Worm (Caenorhabditis elegans): ENCODE data around the gene K08F4.12.

The K08F4.12 gene

DNA sequence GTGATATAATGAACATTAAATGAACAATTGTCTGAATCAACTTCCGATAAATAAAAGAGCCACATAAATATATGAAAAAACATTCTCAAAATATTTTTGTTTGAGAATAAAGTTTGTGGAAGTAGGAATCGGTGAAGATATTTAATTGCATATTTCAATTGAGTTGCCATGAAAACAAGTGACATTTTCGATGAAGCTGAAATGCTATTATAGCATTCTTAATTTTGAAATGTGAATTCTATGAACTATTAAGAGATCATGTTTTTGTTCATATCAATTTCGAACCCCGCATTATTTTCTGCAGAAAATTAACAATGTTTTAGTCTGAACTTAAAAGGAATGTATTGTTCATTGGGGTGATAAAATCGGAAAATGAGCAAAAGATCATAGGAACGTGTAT is 15.7 kb upstream of the K08F4.12 start, which contains the start of gene irld-21:
irld-21 (minus strand) TSS at position 101 of the 400 bp plus-strand sequence.
- TF ChIP-seq R02D3.7 (tag; optimal IDR thresholded peaks at IDR 0.05) (no peak), skn-1 (tag; optimal IDR thresholded peaks at IDR 0.05) (no peak), gmeb-1 (tag; optimal IDR thresholded peaks at IDR 0.05) (no peak), snpc-4 (tag; optimal IDR thresholded peaks at IDR 0.05) (no peak), lin-11 (tag; optimal IDR thresholded peaks at IDR 0.05) (no peak), lin-39 (tag; optimal IDR thresholded peaks at IDR 0.05) (no peak), egl-27 (tag; optimal IDR thresholded peaks at IDR 0.05) (no peak), dmd-4 (tag; optimal IDR thresholded peaks at IDR 0.05) (no peak), nhr-23 (tag; optimal IDR thresholded peaks at IDR 0.05) (no peak), ztf-11 (tag; optimal IDR thresholded peaks at IDR 0.05) (no peak), ZK546.5 (tag; optimal IDR thresholded peaks at IDR 0.05) (no peak), unc-39 (tag; optimal IDR thresholded peaks at IDR 0.05) (no peak), nhr-10 (tag; optimal IDR thresholded peaks at IDR 0.05) (no peak), ceh-16 (tag; optimal IDR thresholded peaks at IDR 0.05) (no peak), nhr-129 (tag; optimal IDR thresholded peaks at IDR 0.05) (no peak), nhr-25 (tag; optimal IDR thresholded peaks at IDR 0.05) (no peak)

DNA sequence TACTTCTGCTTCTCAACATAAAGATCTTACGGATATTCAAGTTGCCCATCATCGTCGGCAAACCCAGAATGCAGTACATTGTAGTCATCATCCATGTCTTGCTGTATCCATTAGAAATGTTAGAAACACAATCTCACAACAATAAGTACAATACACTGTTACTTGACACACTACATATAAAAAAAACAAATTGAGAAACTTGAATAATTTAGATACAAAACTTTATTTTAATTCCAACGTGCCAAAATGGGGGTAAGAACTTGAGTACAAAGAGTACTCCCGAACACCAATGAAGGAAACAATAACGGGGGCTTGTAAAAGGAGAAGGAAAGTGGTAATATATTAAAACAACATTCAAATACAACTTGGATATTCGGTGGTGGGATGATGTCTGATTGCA is 11.4 kb upstream of the K08F4.12 start, which contains the start of gene ctf-18:
ctf-18 (minus strand) TSS at position 101 of the 400 bp plus-strand sequence.
- TF ChIP-seq alr-1 (tag; optimal IDR thresholded peaks at IDR 0.05) (no peak), peb-1 (tag; optimal IDR thresholded peaks at IDR 0.05) (no peak)

DNA sequence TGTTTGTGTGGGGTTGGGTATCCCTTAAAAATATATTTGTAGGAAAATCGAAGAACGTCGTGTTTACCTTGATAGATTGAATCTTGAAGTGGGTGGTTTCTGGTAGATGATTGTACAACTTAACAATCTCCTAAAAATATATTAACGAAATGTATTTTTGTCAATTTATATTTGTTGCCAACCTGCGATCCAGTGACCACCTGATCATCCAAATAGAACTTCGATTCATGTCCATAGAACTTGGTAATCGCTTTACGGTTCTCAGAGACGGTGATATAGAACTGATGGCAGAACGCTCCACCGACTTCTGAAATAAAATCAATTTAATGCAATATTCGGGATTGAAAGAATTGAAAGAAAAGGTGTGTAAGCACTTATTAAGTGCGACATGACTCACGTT is 9.5 kb upstream of the K08F4.12 start:
- TF ChIP-seq ztf-11 (tag; optimal IDR thresholded peaks at IDR 0.05), result no peak
- no peak for TF ChIP-seq gmeb-1 (tag; optimal IDR thresholded peaks at IDR 0.05)
- no peak for TF ChIP-seq ztf-4 (tag; optimal IDR thresholded peaks at IDR 0.05)
- no peak for TF ChIP-seq egl-27 (tag; optimal IDR thresholded peaks at IDR 0.05)
- no peak for TF ChIP-seq ceh-16 (tag; optimal IDR thresholded peaks at IDR 0.05)
- no peak for TF ChIP-seq R02D3.7 (tag; optimal IDR thresholded peaks at IDR 0.05)
- no peak for TF ChIP-seq lin-39 (tag; optimal IDR thresholded peaks at IDR 0.05)
- TF ChIP-seq skn-1 (tag; optimal IDR thresholded peaks at IDR 0.05), result no peak
- no peak for TF ChIP-seq crh-2 (tag; optimal IDR thresholded peaks at IDR 0.05)

DNA sequence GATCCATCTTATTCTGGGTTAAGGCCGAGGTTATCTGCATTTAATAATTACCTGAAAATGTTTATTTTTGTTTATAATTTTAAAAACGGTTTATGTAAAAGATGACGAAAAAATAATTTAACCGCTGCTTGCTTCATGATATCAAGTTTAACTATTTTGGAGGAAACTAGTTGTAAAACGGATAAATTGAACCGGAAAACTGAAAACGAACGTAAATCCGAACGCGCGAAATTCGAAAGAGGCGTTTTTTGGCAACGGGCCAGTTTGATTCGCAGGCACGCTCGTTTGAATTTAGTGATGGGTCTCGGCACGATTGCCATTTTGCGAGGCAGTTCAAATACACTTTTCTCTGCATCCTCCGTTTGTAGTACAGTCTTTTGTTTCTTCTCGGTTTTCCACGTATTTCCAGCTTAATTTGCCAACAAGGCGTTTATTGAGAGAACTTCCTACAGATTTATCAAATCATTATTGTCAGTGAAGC is 9.0 kb upstream of the K08F4.12 start, which contains the start of the genes gtbp-1 and K08F4.3:
gtbp-1 (minus strand) TSS at position 51 of the 481 bp plus-strand sequence.
K08F4.3 (plus strand) TSS at position 352 of the 481 bp plus-strand sequence.
- TF ChIP-seq lin-11 (tag; optimal IDR thresholded peaks at IDR 0.05) (peak; percentile 84), ceh-16 (tag; optimal IDR thresholded peaks at IDR 0.05) (no peak), snpc-4 (tag; optimal IDR thresholded peaks at IDR 0.05) (peak; percentile 10), ztf-11 (tag; optimal IDR thresholded peaks at IDR 0.05) (no peak), nhr-129 (tag; optimal IDR thresholded peaks at IDR 0.05) (peak; percentile 90), sma-3 (GFP tag; optimal IDR thresholded peaks at IDR 0.05) (peak; percentile 66), lsy-2 (tag; optimal IDR thresholded peaks at IDR 0.05) (peak; percentile 16 to 90), zag-1 (tag; optimal IDR thresholded peaks at IDR 0.05) (peak; percentile 20), mdl-1 (tag; optimal IDR thresholded peaks at IDR 0.05) (no peak), C34F6.9 (tag; optimal IDR thresholded peaks at IDR 0.05) (peak; percentile 86), egl-27 (tag; optimal IDR thresholded peaks at IDR 0.05) (no peak), ztf-1 (GFP tag; conservative IDR thresholded peaks at IDR 0.05) (no peak), gmeb-1 (tag; optimal IDR thresholded peaks at IDR 0.05) (peak; percentile 90), lin-13 (GFP tag; optimal IDR thresholded peaks at IDR 0.05) (peak; percentile 63), R02D3.7 (tag; optimal IDR thresholded peaks at IDR 0.05) (no peak), blmp-1 (tag; optimal IDR thresholded peaks at IDR 0.05; ENCODE audit: insufficient read depth) (no peak), nhr-21 (tag; optimal IDR thresholded peaks at IDR 0.05) (peak; percentile 2), F13H6.1 (tag; optimal IDR thresholded peaks at IDR 0.05) (peak; percentile 52), sem-4 (tag; optimal IDR thresholded peaks at IDR 0.05) (peak; percentile 22), sma-9 (GFP tag; optimal IDR thresholded peaks at IDR 0.05) (peak; percentile 39), sma-9 (tag; optimal IDR thresholded peaks at IDR 0.05) (no peak), crh-2 (tag; optimal IDR thresholded peaks at IDR 0.05) (peak; percentile 94), unc-55 (GFP tag; optimal IDR thresholded peaks at IDR 0.05) (peak; percentile 94), ZK546.5 (tag; optimal IDR thresholded peaks at IDR 0.05) (peak; percentile 80)

ce11 chrIV:10129957-10130356 is 7.9 kb upstream of the K08F4.12 start, which contains the start of gene glt-3:
Gene glt-3, plus strand, starts transcription at chrIV:10130257.
- no peak for TF ChIP-seq ztf-1 (GFP tag; conservative IDR thresholded peaks at IDR 0.05)
- no peak for TF ChIP-seq aly-2 (tag; optimal IDR thresholded peaks at IDR 0.05)

Measured in whole organism, L2 larva.